Worm (Caenorhabditis elegans) whole organism, L3 larva: ENCODE data around the gene C13B9.2.

Experiments
- R02D3.7 ChIP-seq: fragments of 150-350 bp; optimal IDR thresholded peaks from 2 replicates; lab custom pipeline; 2014; ENCODE audit warnings: missing biosample characterization, missing genetic modification characterization
- ZK546.5 ChIP-seq: sonication (generic microtip); optimal IDR thresholded peaks from 2 replicates; lab custom pipeline; 2017; ENCODE audit warnings: missing biosample characterization, missing genetic modification characterization
- aly-2 ChIP-seq: fragments of 150-350 bp; optimal IDR thresholded peaks from 2 replicates; lab custom pipeline; 2014; ENCODE audit warnings: missing biosample characterization, missing genetic modification characterization
- ceh-28 ChIP-seq: fragments of 150-350 bp; optimal IDR thresholded peaks from 2 replicates; lab custom pipeline; 2014; ENCODE audit warnings: missing biosample characterization, missing genetic modification reagents, missing genetic modification characterization
- ceh-82 ChIP-seq: fragments of 150-350 bp; optimal IDR thresholded peaks from 2 replicates; lab custom pipeline; 2014; ENCODE audit warnings: missing biosample characterization, missing genetic modification characterization
- ceh-9 ChIP-seq: sonication (generic microtip); optimal IDR thresholded peaks from 2 replicates; lab custom pipeline; 2018; ENCODE audit warnings: missing biosample characterization, missing genetic modification characterization
- egl-27 ChIP-seq: sonication (generic microtip); optimal IDR thresholded peaks from 4 replicates; lab custom pipeline; 2017; ENCODE audit warnings: missing biosample characterization, missing genetic modification reagents, missing genetic modification characterization
- egl-5 ChIP-seq: fragments of 150-350 bp; optimal IDR thresholded peaks from 2 replicates; lab custom pipeline; 2017; ENCODE audit warnings: missing biosample characterization, missing genetic modification reagents, missing genetic modification characterization, inconsistent platforms
- elt-1 ChIP-seq: fragments of 150-350 bp; optimal IDR thresholded peaks from 2 replicates; lab custom pipeline; 2014; ENCODE audit warnings: missing biosample characterization, missing genetic modification characterization
- elt-2 ChIP-seq: sonication (generic microtip); optimal IDR thresholded peaks from 2 replicates; lab custom pipeline; 2016; ENCODE audit warnings: missing genetic modification reagents, mild to moderate bottlenecking, missing genetic modification characterization, missing compliant biosample characterization
- fkh-10 ChIP-seq: sonication (generic microtip); optimal IDR thresholded peaks from 2 replicates; lab custom pipeline; 2017; ENCODE audit warnings: missing biosample characterization, missing genetic modification reagents, missing genetic modification characterization
- fkh-2 ChIP-seq: fragments of 150-350 bp; optimal IDR thresholded peaks from 2 replicates; lab custom pipeline; 2014; ENCODE audit warnings: missing biosample characterization, missing genetic modification reagents, missing genetic modification characterization
- hmg-11 ChIP-seq: sonication (generic microtip); optimal IDR thresholded peaks from 2 replicates; lab custom pipeline; 2016; ENCODE audit warnings: missing genetic modification characterization, missing compliant biosample characterization
- lin-15B ChIP-seq: fragments of 150-350 bp; optimal IDR thresholded peaks from 2 replicates; lab custom pipeline; 2014; ENCODE audit warnings: missing biosample characterization, missing genetic modification characterization
- lsy-12 ChIP-seq: sonication (generic microtip); optimal IDR thresholded peaks from 2 replicates; lab custom pipeline; 2016; ENCODE audit warnings: mild to moderate bottlenecking, missing genetic modification characterization, missing compliant biosample characterization
- mdl-1 ChIP-seq: fragments of 150-350 bp; optimal IDR thresholded peaks from 2 replicates; lab custom pipeline; 2014; ENCODE audit warnings: missing biosample characterization, missing genetic modification characterization
- nfya-1 ChIP-seq: sonication (generic microtip); optimal IDR thresholded peaks from 2 replicates; lab custom pipeline; 2017; ENCODE audit warnings: missing genetic modification characterization, mild to moderate bottlenecking, missing compliant biosample characterization, antibody characterized with exemption, moderate library complexity; ENCODE audit not compliant: insufficient read depth
- nhr-12 ChIP-seq: fragments of 150-350 bp; optimal IDR thresholded peaks from 2 replicates; lab custom pipeline; 2014; ENCODE audit warnings: missing biosample characterization, missing genetic modification characterization
- nhr-23 ChIP-seq: fragments of 150-350 bp; optimal IDR thresholded peaks from 2 replicates; lab custom pipeline; 2014; ENCODE audit warnings: missing biosample characterization, missing genetic modification reagents, missing genetic modification characterization
- nhr-237 ChIP-seq: fragments of 150-350 bp; optimal IDR thresholded peaks from 2 replicates; lab custom pipeline; 2014; ENCODE audit warnings: missing biosample characterization, missing genetic modification characterization
- nhr-28 ChIP-seq: fragments of 150-350 bp; optimal IDR thresholded peaks from 2 replicates; lab custom pipeline; 2014; ENCODE audit warnings: missing biosample characterization, missing genetic modification characterization
- nhr-43 ChIP-seq: sonication (generic microtip); optimal IDR thresholded peaks from 2 replicates; lab custom pipeline; 2016; ENCODE audit warnings: mild to moderate bottlenecking, missing genetic modification characterization, missing compliant biosample characterization; ENCODE audit not compliant: poor library complexity, severe bottlenecking
- nhr-67 ChIP-seq: fragments of 150-350 bp; optimal IDR thresholded peaks from 2 replicates; lab custom pipeline; 2014; ENCODE audit warnings: missing biosample characterization, missing genetic modification characterization
- nhr-76 ChIP-seq: fragments of 150-350 bp; sonication (generic microtip); optimal IDR thresholded peaks from 5 replicates; lab custom pipeline; 2014; ENCODE audit warnings: missing biosample characterization, missing genetic modification characterization
- nhr-77 ChIP-seq: fragments of 150-350 bp; optimal IDR thresholded peaks from 2 replicates; lab custom pipeline; 2014; ENCODE audit warnings: missing biosample characterization, missing genetic modification characterization
- pha-4 ChIP-seq: fragments of 150-350 bp; optimal IDR thresholded peaks from 2 replicates; lab custom pipeline; 2014; ENCODE audit warnings: missing biosample characterization, missing genetic modification reagents, missing genetic modification characterization
- pqm-1 ChIP-seq: fragments of 150-350 bp; optimal IDR thresholded peaks from 2 replicates; lab custom pipeline; 2017; ENCODE audit warnings: missing biosample characterization, missing genetic modification characterization, inconsistent platforms
- sea-2 ChIP-seq: fragments of 150-350 bp; sonication (generic microtip); optimal IDR thresholded peaks from 4 replicates; lab custom pipeline; 2014; ENCODE audit warnings: missing biosample characterization, missing genetic modification reagents, missing genetic modification characterization
- skn-1 ChIP-seq: fragments of 150-350 bp; optimal IDR thresholded peaks from 2 replicates; lab custom pipeline; 2014; ENCODE audit warnings: missing biosample characterization, missing genetic modification characterization
- unc-39 ChIP-seq: sonication (generic microtip); optimal IDR thresholded peaks from 4 replicates; lab custom pipeline; 2017; ENCODE audit warnings: missing biosample characterization, missing genetic modification characterization
- ztf-11 ChIP-seq: fragments of 150-350 bp; optimal IDR thresholded peaks from 2 replicates; lab custom pipeline; 2014; ENCODE audit warnings: missing biosample characterization, missing genetic modification characterization
- ztf-4 ChIP-seq: fragments of 150-350 bp; optimal IDR thresholded peaks from 2 replicates; lab custom pipeline; 2014; ENCODE audit warnings: missing biosample characterization, missing genetic modification characterization

The C13B9.2 gene

ce11 chrIII:6625317-6625716 lies 5.3 kb downstream of the C13B9.2 start (continued):
- TF ChIP-seq nhr-237 (tag; lab: Kevin White, UChicago) = no peak

- TF ChIP-seq lin-15B = no peak
- no peak for TF ChIP-seq R02D3.7 (tag; lab: Kevin White, UChicago)
- TF ChIP-seq sea-2 (GFP tag; lab: Kevin White, UChicago) = no peak
- TF ChIP-seq nhr-28 (tag; lab: Kevin White, UChicago) = no peak
- TF ChIP-seq ceh-82 (tag; lab: Kevin White, UChicago) = no peak
- TF ChIP-seq nhr-43 (tag; lab: Kevin White, UChicago) = no peak
- no peak for TF ChIP-seq fkh-2 (tag; lab: Kevin White, UChicago)
- no peak for TF ChIP-seq mdl-1
- TF ChIP-seq, all 47 proteins: peak for 0
These were observed 19.0 kb downstream of the C13B9.2 start for ce11 chrIII:6639028-6639427.

- TF ChIP-seq lsy-12 (no peak), egl-5 (tag; lab: Kevin White, UChicago) (no peak), ZK546.5 (no peak), ceh-28 (tag; lab: Kevin White, UChicago) (no peak), egl-27 (tag; lab: Kevin White, UChicago) (no peak), nhr-76 (no peak), aly-2 (no peak), pha-4 (tag; lab: Kevin White, UChicago) (no peak), unc-39 (tag; lab: Kevin White, UChicago) (no peak), nhr-28 (tag; lab: Kevin White, UChicago) (no peak), fkh-10 (GFP tag; lab: Kevin White, UChicago) (no peak), nhr-237 (tag; lab: Kevin White, UChicago) (no peak)
- TF ChIP-seq, all 47 proteins: peak for 0
These were observed 25.3 kb downstream of the C13B9.2 start for ce11 chrIII:6645305-6645704.

ce11 chrIII:6646898-6647297 lies 26.8 kb downstream of the C13B9.2 start:
- no peak for TF ChIP-seq nhr-77
- TF ChIP-seq nfya-1 (tag; lab: Kevin White, UChicago) = peak; percentile 14
- TF ChIP-seq fkh-10 (GFP tag; lab: Kevin White, UChicago) = peak; percentile 78
- TF ChIP-seq skn-1 (tag; lab: Kevin White, UChicago) = peak; percentile 7

ce11 chrIII:6647568-6647967 lies 27.5 kb downstream of the C13B9.2 start:
- TF ChIP-seq skn-1 (tag; lab: Kevin White, UChicago) = no peak
- no peak for TF ChIP-seq nhr-23 (tag; lab: Kevin White, UChicago)
- no peak for TF ChIP-seq elt-1 (tag; lab: Kevin White, UChicago)
- no peak for TF ChIP-seq nhr-67 (tag; lab: Kevin White, UChicago)
- no peak for TF ChIP-seq egl-5 (tag; lab: Kevin White, UChicago)
- no peak for TF ChIP-seq nhr-43 (tag; lab: Kevin White, UChicago)
- TF ChIP-seq nhr-12 (tag; lab: Kevin White, UChicago) = no peak
- no peak for TF ChIP-seq fkh-10 (GFP tag; lab: Kevin White, UChicago)

ce11 chrIII:6651983-6652382 lies 31.9 kb downstream of the C13B9.2 start, which contains the start of gene pdfr-1:
Gene pdfr-1, minus strand, starts transcription at chrIII:6652083.
- TF ChIP-seq unc-39 (tag; lab: Kevin White, UChicago) (no peak), sea-2 (GFP tag; lab: Kevin White, UChicago) (no peak), ztf-11 (no peak), hmg-11 (no peak), ceh-9 (tag; lab: Kevin White, UChicago) (no peak), egl-5 (tag; lab: Kevin White, UChicago) (no peak), elt-2 (tag; lab: Kevin White, UChicago) (no peak), fkh-10 (GFP tag; lab: Kevin White, UChicago) (no peak), pqm-1 (tag; lab: Kevin White, UChicago) (no peak), ztf-4 (tag; lab: Kevin White, UChicago) (no peak), ZK546.5 (no peak), nhr-12 (tag; lab: Kevin White, UChicago) (no peak), nhr-77 (no peak)
